Worm (Caenorhabditis elegans): Measurements from ENCODE around the gene srlf-17.

- TF ChIP-seq klf-2 (GFP tag; conservative IDR thresholded peaks at IDR 0.05) = no peak
- no peak for TF ChIP-seq flt-1 (GFP tag; IDR thresholded peaks at IDR 0.05)
- no peak for TF ChIP-seq med-1 (GFP tag; optimal IDR thresholded peaks at IDR 0.05; ENCODE audit: insufficient read depth)
- no peak for TF ChIP-seq tab-1 (GFP tag; IDR thresholded peaks at IDR 0.05)
- TF ChIP-seq ztf-23 (GFP tag; IDR thresholded peaks at IDR 0.05) = no peak
Observed at ce11 chrIV:11125200-11125599, 22.7 kb upstream of the srlf-17 start.
